Fruit fly (Drosophila melanogaster): ENCODE results near the gene snRNP-U1-70K.

Gene snRNP-U1-70K

dm6 chr2L:6971597-6972036, at the start of gene snRNP-U1-70K:
snRNP-U1-70K (minus strand) TSS chr2L:6971737.
- peak; percentile 50 for TF ChIP-seq Rfx (GFP tag; IDR thresholded peaks at IDR 0.05)
- TF ChIP-seq Ets97D (GFP tag; optimal IDR thresholded peaks at IDR 0.05): peak; percentile 46
- TF ChIP-seq yki (optimal IDR thresholded peaks at IDR 0.05): no peak
- TF ChIP-seq CG34422 (GFP tag; IDR thresholded peaks at IDR 0.05): peak; percentile 43; the same call in 1 of the 3 replicates
- no peak for TF ChIP-seq CG6272 (GFP tag; IDR thresholded peaks at IDR 0.05)
- TF ChIP-seq amos (GFP tag; IDR thresholded peaks at IDR 0.05; ENCODE audit: partially characterized antibody): peak; percentile 43
- TF ChIP-seq psq (GFP tag; optimal IDR thresholded peaks at IDR 0.05): no peak
- no peak; the same call in 1 of the 2 replicates for TF ChIP-seq chm (GFP tag; IDR thresholded peaks at IDR 0.05)
- TF ChIP-seq CG13894 (tag; optimal IDR thresholded peaks at IDR 0.05): no peak
- TF ChIP-seq nerfin-1 (tag; optimal IDR thresholded peaks at IDR 0.05): peak; percentile 87
- TF ChIP-seq Bteb2 (GFP tag; optimal IDR thresholded peaks at IDR 0.05): no peak
- TF ChIP-seq chn (GFP tag; optimal IDR thresholded peaks at IDR 0.05): peak; percentile 42
- no peak for TF ChIP-seq ham (GFP tag; IDR thresholded peaks at IDR 0.05)
- TF ChIP-seq CG12744 (GFP tag; optimal IDR thresholded peaks at IDR 0.05): no peak
- TF ChIP-seq knrl (GFP tag; IDR thresholded peaks at IDR 0.05; ENCODE audit: partially characterized antibody): peak; percentile 52; the same call in 1 of the 3 replicates
- TF ChIP-seq NFAT (GFP tag; IDR thresholded peaks at IDR 0.05): 0 out of 2 replicates have a peak, but pooled peaks have one; percentile 23
- TF ChIP-seq crc (GFP tag; optimal IDR thresholded peaks at IDR 0.05): no peak
- peak; percentile 94 for TF ChIP-seq pita (GFP tag; optimal IDR thresholded peaks at IDR 0.05)
- TF ChIP-seq CG7928 (GFP tag; optimal IDR thresholded peaks at IDR 0.05): peak; percentile 46
- TF ChIP-seq phol (tag; optimal IDR thresholded peaks at IDR 0.05): peak; percentile 53
- TF ChIP-seq bigmax (GFP tag; optimal IDR thresholded peaks at IDR 0.05): peak; percentile 98
- no peak for TF ChIP-seq Six4 (GFP tag; optimal IDR thresholded peaks at IDR 0.05)
- TF ChIP-seq PHDP (tag; optimal IDR thresholded peaks at IDR 0.05): no peak
- TF ChIP-seq tap (tag; optimal IDR thresholded peaks at IDR 0.05): no peak
- TF ChIP-seq seq (GFP tag; IDR thresholded peaks at IDR 0.05): no peak
- peak; percentile 35 for TF ChIP-seq CG1832 (GFP tag; optimal IDR thresholded peaks at IDR 0.05)
- peak; percentile 81 for TF ChIP-seq trem (tag; optimal IDR thresholded peaks at IDR 0.05)
- no peak for TF ChIP-seq Eip74EF (GFP tag; optimal IDR thresholded peaks at IDR 0.05)
- peak; percentile 82 for TF ChIP-seq Hmr (GFP tag; optimal IDR thresholded peaks at IDR 0.05)
- peak; percentile 94 for TF ChIP-seq CG9797 (GFP tag; optimal IDR thresholded peaks at IDR 0.05)
- no peak for TF ChIP-seq CG15696 (tag; optimal IDR thresholded peaks at IDR 0.05)
- no peak for TF ChIP-seq CG3838 (GFP tag; optimal IDR thresholded peaks at IDR 0.05)
- peak; percentile 19; the same call in 1 of the 2 replicates for TF ChIP-seq E2f2 (GFP tag; IDR thresholded peaks at IDR 0.05)
- peak; percentile 66 for TF ChIP-seq Dek (tag; optimal IDR thresholded peaks at IDR 0.05)
- TF ChIP-seq tio (GFP tag; optimal IDR thresholded peaks at IDR 0.05): no peak
- no peak for TF ChIP-seq CG16779 (GFP tag; IDR thresholded peaks at IDR 0.05)
- no peak for TF ChIP-seq CG15269 (tag; optimal IDR thresholded peaks at IDR 0.05)
- TF ChIP-seq HmgD (GFP tag; optimal IDR thresholded peaks at IDR 0.05): peak; percentile 42
- TF ChIP-seq Med (GFP tag): peak; percentile 83
- no peak for TF ChIP-seq Antp (GFP tag; optimal IDR thresholded peaks at IDR 0.05)
- no peak for TF ChIP-seq Dip2 (GFP tag; IDR thresholded peaks at IDR 0.05)
- TF ChIP-seq pzg (GFP tag; optimal IDR thresholded peaks at IDR 0.05): peak; percentile 97
- no peak for TF ChIP-seq Hr39 (optimal IDR thresholded peaks at IDR 0.05)
- TF ChIP-seq org-1 (GFP tag; optimal IDR thresholded peaks at IDR 0.05): no peak
- peak; percentile 40 for TF ChIP-seq BEAF-32 (GFP tag; optimal IDR thresholded peaks at IDR 0.05)
- TF ChIP-seq CG13775 (GFP tag; optimal IDR thresholded peaks at IDR 0.05): no peak
- TF ChIP-seq CG32772 (GFP tag; IDR thresholded peaks at IDR 0.05): no peak
- TF ChIP-seq Hey (tag; optimal IDR thresholded peaks at IDR 0.05): no peak
- no peak for TF ChIP-seq CG12236 (GFP tag; optimal IDR thresholded peaks at IDR 0.05)
- no peak for TF ChIP-seq Ssrp (tag; optimal IDR thresholded peaks at IDR 0.05)
- no peak for TF ChIP-seq CG9727 (GFP tag; optimal IDR thresholded peaks at IDR 0.05)
- no peak for TF ChIP-seq Gsc (GFP tag; IDR thresholded peaks at IDR 0.05)
